Worm (Caenorhabditis elegans) whole organism, early embryonic: ENCODE measurements around the gene T22F7.3.

Experiments
- B0310.2 ChIP-seq: sonication (generic microtip); optimal IDR thresholded peaks from 2 replicates; lab custom pipeline; 2016; ENCODE audit warnings: mild to moderate bottlenecking, missing genetic modification characterization, missing compliant biosample characterization
- F13C5.2 ChIP-seq: sonication (generic microtip); optimal IDR thresholded peaks from 2 replicates; lab custom pipeline; 2017; ENCODE audit warnings: mild to moderate bottlenecking, missing genetic modification characterization, inconsistent platforms, missing compliant biosample characterization
- aly-1 ChIP-seq: sonication (generic microtip); optimal IDR thresholded peaks from 2 replicates; lab custom pipeline; 2016; ENCODE audit warnings: missing genetic modification characterization, missing compliant biosample characterization
- ama-1 ChIP-seq: fragments of 150-350 bp; optimal IDR thresholded peaks from 2 replicates; lab custom pipeline; 2014
- ceh-13 ChIP-seq: fragments of 200-800 bp; sonication (Bioruptor generic); optimal IDR thresholded peaks from 2 replicates; lab custom pipeline; 2018; ENCODE audit warnings: mild to moderate bottlenecking, missing genetic modification characterization, missing compliant biosample characterization
- ceh-36 ChIP-seq: sonication (generic microtip); optimal IDR thresholded peaks from 2 replicates; lab custom pipeline; 2016; ENCODE audit warnings: missing genetic modification characterization, inconsistent platforms, missing compliant biosample characterization
- ets-7 ChIP-seq: sonication (generic microtip); optimal IDR thresholded peaks from 2 replicates; lab custom pipeline; 2016; ENCODE audit warnings: missing genotype, missing genetic modification characterization, missing compliant biosample characterization
- flt-1 ChIP-seq: fragments of 200-800 bp; sonication (Bioruptor generic); IDR thresholded peaks from 2 replicates; pipeline ENCODE4 v1.3.6; 2022; ENCODE audit warnings: missing genetic modification characterization, missing compliant biosample characterization
- hmbx-1 ChIP-seq: sonication (generic microtip); optimal IDR thresholded peaks from 2 replicates; lab custom pipeline; 2016; ENCODE audit warnings: mild to moderate bottlenecking, missing genetic modification characterization, missing compliant biosample characterization
- hmg-4 ChIP-seq: fragments of 200-800 bp; sonication (Bioruptor generic); optimal IDR thresholded peaks from 2 replicates; lab custom pipeline; 2018; ENCODE audit warnings: mild to moderate bottlenecking, missing genetic modification characterization, missing compliant biosample characterization
- hnd-1 ChIP-seq: sonication (generic microtip); optimal IDR thresholded peaks from 2 replicates; lab custom pipeline; 2016; ENCODE audit warnings: missing genetic modification characterization, missing compliant biosample characterization
- pes-1 ChIP-seq: fragments of 200-800 bp; sonication (Bioruptor generic); IDR thresholded peaks from 2 replicates; pipeline ENCODE4 v1.3.6; 2022; ENCODE audit warnings: missing genetic modification reagents, missing genetic modification characterization, missing compliant biosample characterization
- scrt-1 ChIP-seq: fragments of 200-800 bp; sonication (Bioruptor generic); IDR thresholded peaks from 2 replicates; pipeline ENCODE4 v1.3.6; 2022; ENCODE audit warnings: missing genetic modification characterization, missing compliant biosample characterization
- sea-1 ChIP-seq: fragments of 200-800 bp; sonication (Bioruptor generic); conservative IDR thresholded peaks from 2 replicates; pipeline ENCODE4 v1.3.6; 2022; ENCODE audit warnings: missing genetic modification characterization, missing compliant biosample characterization
- tbx-11 ChIP-seq: fragments of 200-800 bp; sonication (Bioruptor generic); IDR thresholded peaks from 2 replicates; pipeline ENCODE4 v1.3.6; 2022; ENCODE audit warnings: missing genetic modification characterization, missing compliant biosample characterization
- tbx-37 ChIP-seq: fragments of 200-800 bp; sonication (Bioruptor generic); conservative IDR thresholded peaks from 2 replicates; pipeline ENCODE4 v1.3.6; 2022; ENCODE audit warnings: missing genetic modification reagents, missing genetic modification characterization, missing compliant biosample characterization
- tra-4 ChIP-seq: sonication (generic microtip); optimal IDR thresholded peaks from 2 replicates; lab custom pipeline; 2017; ENCODE audit warnings: missing genetic modification characterization, missing compliant biosample characterization

T22F7.3 gene

DNA sequence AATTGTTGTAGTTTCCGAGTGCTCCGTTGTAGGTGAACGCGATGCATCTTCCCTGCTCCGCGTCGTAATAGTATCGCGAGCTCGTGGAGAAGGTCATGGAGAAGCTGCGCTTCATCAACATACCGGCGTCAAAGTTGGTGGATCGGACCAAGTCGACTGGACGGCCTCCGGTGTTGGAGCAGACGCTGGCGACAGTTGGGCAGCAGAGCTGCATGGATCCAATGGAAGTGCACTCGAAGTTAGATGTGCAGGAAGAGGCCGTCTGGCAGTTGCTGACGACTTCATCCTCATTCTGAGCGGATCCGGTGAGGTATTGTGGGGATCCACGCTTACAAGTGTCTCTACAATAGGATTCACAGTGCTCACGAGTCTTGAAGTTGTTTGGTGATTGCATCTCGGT is 14.8 kb downstream of the T22F7.3 start:
- TF ChIP-seq hmbx-1 (tag; lab: Kevin White, UChicago): no peak
- no peak for TF ChIP-seq ama-1
- no peak for TF ChIP-seq tbx-11 (GFP tag; lab: Robert Waterston, UW)
- TF ChIP-seq F13C5.2 (tag; lab: Kevin White, UChicago): no peak
- no peak for TF ChIP-seq ceh-36
- TF ChIP-seq hmg-4 (GFP tag; lab: Kevin White, UChicago): no peak
- no peak for TF ChIP-seq tra-4 (tag; lab: Kevin White, UChicago)
- TF ChIP-seq sea-1 (GFP tag; lab: Robert Waterston, UW): no peak
- no peak for TF ChIP-seq scrt-1 (GFP tag; lab: Robert Waterston, UW)
- no peak for TF ChIP-seq ceh-13 (GFP tag; lab: Kevin White, UChicago)

DNA sequence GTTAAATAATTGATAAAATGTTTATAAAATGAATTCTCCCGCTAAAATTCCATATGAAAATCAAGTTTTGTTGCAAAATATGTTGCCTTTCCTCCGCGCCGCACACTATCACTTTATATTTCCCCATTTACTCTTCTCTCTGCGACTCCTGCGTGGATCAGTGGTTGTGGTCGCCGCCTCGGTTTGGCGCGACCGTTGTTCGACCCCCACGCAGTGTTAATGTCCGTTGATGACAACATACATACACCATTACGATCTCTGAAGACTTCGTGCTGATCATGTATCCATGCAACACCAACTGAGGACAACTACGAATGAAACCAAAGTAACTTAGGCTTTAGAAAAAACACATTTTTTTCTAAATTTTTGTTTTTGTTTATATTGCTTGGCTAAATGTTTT is 21.3 kb downstream of the T22F7.3 start:
- no peak for TF ChIP-seq ama-1
- peak; percentile 80 for TF ChIP-seq flt-1
- TF ChIP-seq B0310.2 (tag; lab: Kevin White, UChicago): peak; percentile 66
- TF ChIP-seq aly-1 (tag; lab: Kevin White, UChicago): peak; percentile 79
- TF ChIP-seq scrt-1 (GFP tag; lab: Robert Waterston, UW): peak; percentile 87
- peak; percentile 71 for TF ChIP-seq tbx-37 (GFP tag; lab: Robert Waterston, UW)
- TF ChIP-seq tra-4 (tag; lab: Kevin White, UChicago): peak; percentile 46
- peak; percentile 86 for TF ChIP-seq tbx-11 (GFP tag; lab: Robert Waterston, UW)
- TF ChIP-seq sea-1 (GFP tag; lab: Robert Waterston, UW): peak; percentile 86
- TF ChIP-seq F13C5.2 (tag; lab: Kevin White, UChicago): peak; percentile 89
- TF ChIP-seq ceh-36: peak; percentile 65
- peak; percentile 72 for TF ChIP-seq hmbx-1 (tag; lab: Kevin White, UChicago)
- TF ChIP-seq pes-1 (GFP tag; lab: Robert Waterston, UW): peak; percentile 86
- TF ChIP-seq hmg-4 (GFP tag; lab: Kevin White, UChicago): peak; percentile 94
- TF ChIP-seq hnd-1 (tag; lab: Kevin White, UChicago): peak; percentile 81
- peak; percentile 79 for TF ChIP-seq ets-7 (tag; lab: Kevin White, UChicago)
- peak; percentile 66 for TF ChIP-seq ceh-13 (GFP tag; lab: Kevin White, UChicago)

DNA sequence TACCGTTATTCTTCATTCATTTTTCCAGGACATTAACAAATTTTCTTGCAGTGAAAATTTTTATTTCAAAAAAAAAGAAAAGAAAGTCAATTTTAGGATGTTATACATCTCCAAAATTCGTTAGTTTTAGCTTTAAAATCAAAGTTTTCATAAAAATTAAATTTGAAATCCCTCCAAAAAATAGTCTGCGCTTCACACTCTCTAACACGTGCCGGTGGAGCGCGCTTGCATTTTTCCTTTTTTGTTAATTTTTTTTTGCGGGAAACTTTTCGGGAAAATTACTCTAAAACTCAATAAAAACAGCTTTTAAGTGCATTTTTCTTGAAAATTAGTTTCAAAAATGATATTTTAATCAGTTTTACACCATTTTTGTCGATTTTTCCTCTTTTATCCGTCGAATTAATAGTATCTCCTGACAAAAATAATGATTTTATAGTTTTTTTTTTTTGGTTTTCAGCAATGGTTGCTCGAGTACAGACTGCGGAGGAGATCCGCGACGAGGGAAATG is 32.7 kb downstream of the T22F7.3 start, which contains the start of gene unc-45:
Gene unc-45, plus strand, starts transcription at position 458 of the 508 bp plus-strand sequence.
- TF ChIP-seq tra-4 (tag; lab: Kevin White, UChicago): no peak
- TF ChIP-seq hmg-4 (GFP tag; lab: Kevin White, UChicago): no peak
- no peak for TF ChIP-seq pes-1 (GFP tag; lab: Robert Waterston, UW)

DNA sequence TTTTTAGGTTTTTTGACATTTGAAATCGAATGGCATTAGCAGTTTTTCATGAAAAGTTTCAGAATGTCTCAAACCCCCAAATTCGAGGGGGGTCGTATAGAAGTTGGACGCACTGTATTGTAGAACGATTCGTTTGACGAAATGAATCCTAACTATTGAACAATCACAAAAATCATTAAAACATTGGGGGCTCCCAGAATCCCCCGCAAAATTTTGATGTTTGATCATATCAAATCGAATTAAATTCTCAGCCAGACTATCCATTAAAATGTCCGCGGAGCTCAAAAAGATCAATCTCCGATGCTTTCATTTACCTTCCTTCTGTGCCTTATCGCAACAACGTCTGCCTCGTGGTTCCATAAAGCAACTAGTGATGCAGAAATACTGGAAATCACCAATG is 35.4 kb downstream of the T22F7.3 start, which contains the start of gene F30H5.5:
Gene F30H5.5, plus strand, starts transcription at position 301 of the 400 bp plus-strand sequence.
- TF ChIP-seq tbx-37 (GFP tag; lab: Robert Waterston, UW) (no peak), ceh-36 (no peak)

DNA sequence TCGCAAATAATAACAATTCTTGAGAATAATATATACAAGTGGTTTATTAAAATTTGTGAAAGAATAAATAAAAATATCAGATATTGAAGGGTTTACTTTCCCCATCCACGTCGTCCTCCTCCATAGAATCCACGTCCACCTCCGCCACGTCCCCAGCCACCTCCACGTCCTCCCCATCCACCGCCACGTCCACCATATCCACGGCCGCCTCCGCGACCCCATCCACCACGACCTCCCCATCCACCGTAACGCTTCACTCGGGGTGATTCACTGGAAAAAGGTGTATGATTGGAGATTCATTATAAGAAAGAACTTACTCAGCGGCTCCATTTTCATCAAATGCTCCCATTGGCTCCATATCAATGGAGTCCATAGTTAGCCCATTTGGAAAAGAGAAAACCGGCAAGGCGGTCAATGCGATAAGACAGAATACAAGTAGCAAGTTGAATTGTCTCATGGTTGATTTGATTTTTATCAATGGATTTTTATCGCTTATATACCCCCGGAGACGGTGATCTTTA is 37.7 kb downstream of the T22F7.3 start, which contains the start of gene nlp-32:
Gene nlp-32, minus strand, starts transcription at position 471 of the 521 bp plus-strand sequence.
- TF ChIP-seq pes-1 (GFP tag; lab: Robert Waterston, UW) (no peak), sea-1 (GFP tag; lab: Robert Waterston, UW) (no peak), flt-1 (no peak), ets-7 (tag; lab: Kevin White, UChicago) (no peak), F13C5.2 (tag; lab: Kevin White, UChicago) (no peak), tbx-37 (GFP tag; lab: Robert Waterston, UW) (no peak)

DNA sequence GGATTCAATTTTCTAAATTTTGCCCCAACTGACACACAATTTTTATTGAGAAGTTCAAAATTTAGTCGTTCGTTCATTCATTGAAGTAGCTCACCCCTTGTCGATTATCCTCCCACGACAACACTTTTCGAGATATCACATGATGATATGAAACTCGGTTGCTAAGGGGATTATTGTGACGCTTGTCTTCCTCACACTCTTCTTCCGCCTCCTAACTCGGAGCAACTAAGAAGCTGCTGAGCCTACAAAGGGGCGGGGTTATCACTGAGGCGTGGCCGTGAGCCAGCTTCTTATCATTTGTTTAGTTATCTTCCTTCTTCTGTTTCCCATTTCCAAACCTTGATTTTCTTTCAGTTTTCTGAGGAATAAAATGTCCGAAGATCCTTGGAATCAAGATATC is 40.3 kb downstream of the T22F7.3 start, which contains the start of gene F10C5.3:
Gene F10C5.3, plus strand, starts transcription at position 313 of the 400 bp plus-strand sequence.
- no peak for TF ChIP-seq ceh-13 (GFP tag; lab: Kevin White, UChicago)
- no peak for TF ChIP-seq ceh-36
- no peak for TF ChIP-seq hnd-1 (tag; lab: Kevin White, UChicago)
- no peak for TF ChIP-seq ets-7 (tag; lab: Kevin White, UChicago)

DNA sequence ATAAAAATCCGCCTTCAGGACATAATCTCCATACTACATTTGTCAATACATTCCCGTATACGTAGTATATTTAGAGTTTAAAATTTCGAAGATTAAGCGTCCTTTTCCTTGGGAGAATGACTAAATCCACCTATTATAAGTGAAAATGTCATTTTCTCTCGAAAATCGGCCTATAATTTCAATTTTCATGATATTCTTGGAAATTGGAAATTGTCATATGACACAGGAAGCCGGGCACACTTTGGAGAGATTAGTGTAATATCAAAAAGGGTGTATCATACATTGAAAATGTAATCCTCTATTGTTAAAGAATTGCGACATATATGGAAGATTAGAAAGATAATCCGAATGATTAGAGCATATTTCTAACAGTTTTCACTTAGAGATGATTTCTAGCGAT is 41.1 kb downstream of the T22F7.3 start:
- TF ChIP-seq ceh-13 (GFP tag; lab: Kevin White, UChicago) (no peak), ets-7 (tag; lab: Kevin White, UChicago) (no peak), tra-4 (tag; lab: Kevin White, UChicago) (no peak), sea-1 (GFP tag; lab: Robert Waterston, UW) (no peak)

DNA sequence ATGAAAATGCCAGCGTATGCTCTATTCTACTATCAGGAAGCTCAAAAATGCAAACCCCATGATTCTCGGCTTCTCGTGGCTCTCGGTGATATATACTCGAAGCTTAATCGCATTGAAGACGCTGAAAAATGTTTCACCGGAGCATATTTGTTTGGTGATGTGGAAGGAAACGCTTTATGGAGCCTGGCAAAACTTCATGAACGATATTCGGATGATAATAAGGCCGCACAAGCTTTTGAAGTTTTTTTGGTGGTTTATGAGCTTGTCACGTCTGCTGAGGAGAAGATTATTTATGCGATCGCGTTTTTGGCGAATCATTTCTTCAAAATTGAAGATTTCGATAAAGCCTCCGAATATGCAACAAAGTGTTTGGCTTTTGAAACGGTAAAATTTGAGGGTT is 42.6 kb downstream of the T22F7.3 start:
- TF ChIP-seq sea-1 (GFP tag; lab: Robert Waterston, UW) (no peak), tbx-11 (GFP tag; lab: Robert Waterston, UW) (no peak), tra-4 (tag; lab: Kevin White, UChicago) (no peak), ama-1 (no peak), hmbx-1 (tag; lab: Kevin White, UChicago) (no peak), ets-7 (tag; lab: Kevin White, UChicago) (no peak), ceh-13 (GFP tag; lab: Kevin White, UChicago) (no peak)
